ENCODE assay signal across 5 worm cellular contexts in genomic region chrX:15847543-15848087, ce11.
TF ChIP-seq lines count a peak whose summit lies in the region.

TSS of gene F59F4.3 (minus strand) at chrX:15847593.

TF ChIP-seq in whole organism, L1 larva, 84 proteins besides CTCF, POLR2A, EP300 and RAD21 (continues in another document):
- TF ChIP-seq ztf-4 (tag; optimal IDR thresholded peaks at IDR 0.05; lab: Kevin White, UChicago) = no peak
- peak; percentile 8 for TF ChIP-seq nhr-71 (tag; optimal IDR thresholded peaks at IDR 0.05; lab: Kevin White, UChicago)
- TF ChIP-seq pag-3 (tag; optimal IDR thresholded peaks at IDR 0.05; lab: Kevin White, UChicago; ENCODE audit: borderline replicate concordance, insufficient read depth) = no peak
- TF ChIP-seq lin-39 (tag; optimal IDR thresholded peaks at IDR 0.05; lab: Kevin White, UChicago) = no peak
- TF ChIP-seq C04F5.9 (tag; optimal IDR thresholded peaks at IDR 0.05; lab: Kevin White, UChicago) = no peak
- no peak for TF ChIP-seq lin-13 (GFP tag; optimal IDR thresholded peaks at IDR 0.05; lab: Kevin White, UChicago)
- TF ChIP-seq nhr-20 (tag; optimal IDR thresholded peaks at IDR 0.05; lab: Kevin White, UChicago) = peak; percentile 19
- no peak for TF ChIP-seq mab-9 (GFP tag; IDR thresholded peaks at IDR 0.05; lab: Robert Waterston, UW)
- TF ChIP-seq ceh-63 (GFP tag; optimal IDR thresholded peaks at IDR 0.05; lab: Kevin White, UChicago) = no peak
- peak in 1 of 2 experiments; percentile 38 for TF ChIP-seq lsy-2 (tag; optimal IDR thresholded peaks at IDR 0.05; lab: Kevin White, UChicago)
- TF ChIP-seq ceh-8 (GFP tag; optimal IDR thresholded peaks at IDR 0.05; lab: Kevin White, UChicago) = no peak
- TF ChIP-seq nhr-76 (tag; optimal IDR thresholded peaks at IDR 0.05; lab: Kevin White, UChicago) = no peak
- no peak for TF ChIP-seq sptf-1 (tag; optimal IDR thresholded peaks at IDR 0.05; lab: Kevin White, UChicago)
- no peak for TF ChIP-seq nhr-11 (tag; optimal IDR thresholded peaks at IDR 0.05; lab: Kevin White, UChicago)
- no peak for TF ChIP-seq hpl-2 (GFP tag; optimal IDR thresholded peaks at IDR 0.05; lab: Kevin White, UChicago)
- no peak for TF ChIP-seq snpc-4 (tag; optimal IDR thresholded peaks at IDR 0.05; lab: Kevin White, UChicago)
- TF ChIP-seq egl-27 (tag; optimal IDR thresholded peaks at IDR 0.05; lab: Kevin White, UChicago) = no peak
- no peak for TF ChIP-seq efl-1 (optimal IDR thresholded peaks at IDR 0.05; lab: Kevin White, UChicago)
- peak in 1 of 2 experiments; percentile 41 for TF ChIP-seq efl-1 (GFP tag; optimal IDR thresholded peaks at IDR 0.05 in 1 of 2; lab: Kevin White, UChicago)

TF ChIP-seq in whole organism, L2 larva, 48 proteins besides CTCF, POLR2A, EP300 and RAD21:
- TF ChIP-seq crh-2 (tag; optimal IDR thresholded peaks at IDR 0.05; lab: Kevin White, UChicago) = peak; percentile 33
- no peak for TF ChIP-seq lin-11 (tag; optimal IDR thresholded peaks at IDR 0.05; lab: Kevin White, UChicago)
- TF ChIP-seq sma-9 (GFP tag; optimal IDR thresholded peaks at IDR 0.05; lab: Kevin White, UChicago) = peak; percentile 49
- TF ChIP-seq sma-9 (tag; optimal IDR thresholded peaks at IDR 0.05; lab: Kevin White, UChicago) = no peak
- no peak for TF ChIP-seq lsy-2 (tag; optimal IDR thresholded peaks at IDR 0.05; lab: Kevin White, UChicago)
- TF ChIP-seq blmp-1 (tag; optimal IDR thresholded peaks at IDR 0.05; lab: Kevin White, UChicago; ENCODE audit: insufficient read depth) = peak; percentile 4
- TF ChIP-seq ceh-82 (tag; optimal IDR thresholded peaks at IDR 0.05; lab: Kevin White, UChicago) = no peak

TF ChIP-seq in whole organism, L3 larva, 47 proteins besides CTCF, POLR2A, EP300 and RAD21:
- no peak for TF ChIP-seq nfya-1 (tag; optimal IDR thresholded peaks at IDR 0.05; lab: Kevin White, UChicago; ENCODE audit: insufficient read depth)
- TF ChIP-seq pha-4 (tag; optimal IDR thresholded peaks at IDR 0.05; lab: Kevin White, UChicago) = peak; percentile 29
- TF ChIP-seq elt-2 (tag; optimal IDR thresholded peaks at IDR 0.05; lab: Kevin White, UChicago) = peak; percentile 61
- TF ChIP-seq lsy-12 (tag; optimal IDR thresholded peaks at IDR 0.05; lab: Kevin White, UChicago) = no peak
- no peak for TF ChIP-seq mml-1 (tag; optimal IDR thresholded peaks at IDR 0.05; lab: Kevin White, UChicago)
TF ChIP-seq in whole organism, L3 larva: peak in this region for 2.

TF ChIP-seq in whole organism, L4 larva, 104 proteins besides CTCF, POLR2A, EP300 and RAD21:
- TF ChIP-seq lir-3 (tag; optimal IDR thresholded peaks at IDR 0.05; lab: Kevin White, UChicago) = no peak
- no peak for TF ChIP-seq dpl-1 (GFP tag; optimal IDR thresholded peaks at IDR 0.05; lab: Kevin White, UChicago)
- no peak for TF ChIP-seq fkh-10 (GFP tag; optimal IDR thresholded peaks at IDR 0.05; lab: Kevin White, UChicago)
- no peak for TF ChIP-seq dmd-8 (GFP tag; IDR thresholded peaks at IDR 0.05; lab: Robert Waterston, UW)
- peak; percentile 64 for TF ChIP-seq nhr-28 (tag; optimal IDR thresholded peaks at IDR 0.05; lab: Kevin White, UChicago)
- no peak for TF ChIP-seq ztf-7 (tag; optimal IDR thresholded peaks at IDR 0.05; lab: Kevin White, UChicago)
- no peak for TF ChIP-seq ceh-28 (tag; optimal IDR thresholded peaks at IDR 0.05; lab: Kevin White, UChicago)
- no peak for TF ChIP-seq ceh-44 (GFP tag; IDR thresholded peaks at IDR 0.05; lab: Robert Waterston, UW)
- TF ChIP-seq mdt-29 (GFP tag; IDR thresholded peaks at IDR 0.05; lab: Robert Waterston, UW) = no peak
- no peak for TF ChIP-seq madf-5 (GFP tag; IDR thresholded peaks at IDR 0.05; lab: Robert Waterston, UW)
- no peak for TF ChIP-seq lin-38 (GFP tag; IDR thresholded peaks at IDR 0.05; lab: Robert Waterston, UW)
- peak; percentile 9 for TF ChIP-seq hlh-30 (tag; optimal IDR thresholded peaks at IDR 0.05; lab: Kevin White, UChicago; ENCODE audit: insufficient read depth)
- peak; percentile 40 for TF ChIP-seq dmd-6 (GFP tag; IDR thresholded peaks at IDR 0.05; lab: Robert Waterston, UW)
- TF ChIP-seq mdl-1 (tag; optimal IDR thresholded peaks at IDR 0.05; lab: Kevin White, UChicago) = peak in 1 of 2 experiments; percentile 22
- no peak for TF ChIP-seq nhr-11 (tag; optimal IDR thresholded peaks at IDR 0.05; lab: Kevin White, UChicago)
- TF ChIP-seq lin-13 (GFP tag; optimal IDR thresholded peaks at IDR 0.05; lab: Kevin White, UChicago) = no peak
- TF ChIP-seq lin-29 (GFP tag; IDR thresholded peaks at IDR 0.05; lab: Robert Waterston, UW) = no peak
- peak; percentile 68 for TF ChIP-seq dve-1 (tag; optimal IDR thresholded peaks at IDR 0.05; lab: Kevin White, UChicago; ENCODE audit: insufficient read depth)
- no peak for TF ChIP-seq nhr-41 (GFP tag; IDR thresholded peaks at IDR 0.05; lab: Robert Waterston, UW)
- TF ChIP-seq nhr-10 (tag; optimal IDR thresholded peaks at IDR 0.05; lab: Kevin White, UChicago) = no peak
- no peak for TF ChIP-seq nhr-76 (tag; optimal IDR thresholded peaks at IDR 0.05; lab: Kevin White, UChicago)
- no peak for TF ChIP-seq T26A8.4 (GFP tag; IDR thresholded peaks at IDR 0.05; lab: Robert Waterston, UW)
- no peak for TF ChIP-seq daf-16 (GFP tag; optimal IDR thresholded peaks at IDR 0.05; lab: Kevin White, UChicago)
- peak; percentile 19 for TF ChIP-seq daf-16 (tag; optimal IDR thresholded peaks at IDR 0.05; lab: Kevin White, UChicago)
- no peak for TF ChIP-seq ceh-20 (GFP tag; IDR thresholded peaks at IDR 0.05; lab: Robert Waterston, UW)
- TF ChIP-seq sdz-12 (GFP tag; optimal IDR thresholded peaks at IDR 0.05; lab: Kevin White, UChicago) = no peak
- peak; percentile 3 for TF ChIP-seq hlh-11 (tag; optimal IDR thresholded peaks at IDR 0.05; lab: Kevin White, UChicago)
- no peak for TF ChIP-seq ceh-32 (tag; optimal IDR thresholded peaks at IDR 0.05; lab: Kevin White, UChicago; ENCODE audit: poor library complexity)
- no peak for TF ChIP-seq ces-1 (GFP tag; optimal IDR thresholded peaks at IDR 0.05; lab: Kevin White, UChicago)
- no peak for TF ChIP-seq zfp-3 (GFP tag; conservative IDR thresholded peaks at IDR 0.05; lab: Robert Waterston, UW)
TF ChIP-seq in whole organism, L4 larva: peak in this region for 7.

TF ChIP-seq in whole organism, young adult, 124 proteins besides CTCF, POLR2A, EP300 and RAD21:
- TF ChIP-seq nfyb-1 (GFP tag; IDR thresholded peaks at IDR 0.05; lab: Robert Waterston, UW) = no peak
- peak; percentile 22 for TF ChIP-seq nhr-80 (tag; optimal IDR thresholded peaks at IDR 0.05; lab: Kevin White, UChicago)
